Worm (Caenorhabditis elegans) whole organism, L2 larva: Measurements from ENCODE around the gene pac-1.

ENCODE experiments used
- R02D3.7 ChIP-seq: fragments of 150-350 bp; optimal IDR thresholded peaks from 2 replicates; lab custom pipeline; 2014; ENCODE audit warnings: missing biosample characterization, missing genetic modification characterization
- ZK546.5 ChIP-seq: sonication (generic microtip); optimal IDR thresholded peaks from 2 replicates; lab custom pipeline; 2017; ENCODE audit warnings: missing biosample characterization, missing genetic modification characterization
- crh-2 ChIP-seq: sonication (generic microtip); optimal IDR thresholded peaks from 2 replicates; lab custom pipeline; 2017; ENCODE audit warnings: missing biosample characterization, missing genetic modification characterization
- fos-1 ChIP-seq: fragments of 150-350 bp; optimal IDR thresholded peaks from 2 replicates; lab custom pipeline; 2014; ENCODE audit warnings: missing biosample characterization, missing genetic modification characterization
- lin-39 ChIP-seq: fragments of 150-350 bp; optimal IDR thresholded peaks from 2 replicates; lab custom pipeline; 2014; ENCODE audit warnings: missing biosample characterization, missing genetic modification reagents, missing genetic modification characterization
- nhr-12 ChIP-seq: fragments of 150-350 bp; optimal IDR thresholded peaks from 2 replicates; lab custom pipeline; 2014; ENCODE audit warnings: missing biosample characterization, missing genetic modification characterization
- nhr-237 ChIP-seq: fragments of 150-350 bp; optimal IDR thresholded peaks from 2 replicates; lab custom pipeline; 2014; ENCODE audit warnings: missing biosample characterization, missing genetic modification characterization
- unc-55 ChIP-seq: fragments of 150-350 bp; sonication (generic microtip); optimal IDR thresholded peaks from 3 replicates; lab custom pipeline; 2014; ENCODE audit warnings: missing biosample characterization, missing genetic modification reagents, missing genetic modification characterization
- unc-62 ChIP-seq: fragments of 150-350 bp; optimal IDR thresholded peaks from 2 replicates; lab custom pipeline; 2014; ENCODE audit warnings: missing biosample characterization, missing genetic modification reagents, missing genetic modification characterization

DNA sequence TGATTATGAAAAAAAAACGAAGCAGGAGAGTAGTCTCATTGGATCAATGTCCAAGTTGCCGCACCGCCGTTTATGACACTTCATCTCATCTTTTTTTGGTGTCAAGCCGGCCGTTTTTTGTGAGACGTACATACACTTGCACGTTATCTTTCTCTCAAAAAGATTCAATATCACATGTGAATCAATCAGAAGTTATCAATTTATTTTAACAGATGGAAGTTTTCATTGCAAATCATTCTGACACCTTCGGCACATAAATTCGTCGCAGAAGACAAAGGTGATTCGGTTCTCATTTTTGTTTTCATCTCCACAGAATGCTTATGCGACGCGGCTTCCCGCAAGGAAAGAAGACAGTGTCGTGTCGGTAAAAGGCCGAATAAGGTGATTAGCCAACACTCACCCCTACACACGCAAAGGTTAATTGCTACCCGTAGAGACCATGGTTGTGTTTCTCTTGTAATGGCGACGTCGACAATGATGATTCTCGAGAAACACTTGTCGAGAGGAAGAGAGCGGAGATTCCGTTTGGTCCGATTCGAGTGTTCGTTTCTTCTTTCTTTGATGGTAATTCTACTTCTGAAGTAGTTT, 9.5 kb downstream of the pac-1 start:
- TF ChIP-seq lin-39 (tag; lab: Kevin White, UChicago) (no peak), R02D3.7 (no peak), crh-2 (tag; lab: Kevin White, UChicago) (no peak), unc-62 (GFP tag; lab: Kevin White, UChicago) (no peak), nhr-12 (no peak), ZK546.5 (tag; lab: Kevin White, UChicago) (no peak), nhr-237 (no peak), unc-55 (GFP tag; lab: Kevin White, UChicago) (no peak), fos-1 (tag; lab: Kevin White, UChicago) (peak; percentile 22)
